Worm (Caenorhabditis elegans): ENCODE data around the gene F40G9.17.
A peak's percentile ranks its signal among the peaks of the same experiment; 100 is the strongest.

Gene F40G9.17

DNA sequence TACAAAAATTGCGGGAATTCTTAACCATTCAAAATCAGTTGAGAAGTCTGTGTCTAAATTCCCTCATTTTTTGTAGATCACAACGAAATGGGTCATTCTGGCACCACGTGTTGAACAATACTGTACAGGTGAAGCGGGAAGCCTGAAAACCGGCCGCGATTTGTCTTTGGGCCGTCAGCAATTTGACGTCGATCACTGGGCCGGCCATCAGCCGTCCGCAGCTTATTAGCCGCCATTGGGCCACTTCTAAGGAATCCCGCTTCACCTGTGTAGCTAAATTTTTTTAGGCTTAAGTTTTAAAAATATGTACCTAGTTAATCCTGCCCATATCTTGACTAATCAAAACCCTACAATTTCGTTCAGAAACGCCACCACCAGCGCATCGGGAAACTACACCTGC lies 34.6 kb upstream of the F40G9.17 start:
- TF ChIP-seq aly-2 (tag; optimal IDR thresholded peaks at IDR 0.05), result no peak

DNA sequence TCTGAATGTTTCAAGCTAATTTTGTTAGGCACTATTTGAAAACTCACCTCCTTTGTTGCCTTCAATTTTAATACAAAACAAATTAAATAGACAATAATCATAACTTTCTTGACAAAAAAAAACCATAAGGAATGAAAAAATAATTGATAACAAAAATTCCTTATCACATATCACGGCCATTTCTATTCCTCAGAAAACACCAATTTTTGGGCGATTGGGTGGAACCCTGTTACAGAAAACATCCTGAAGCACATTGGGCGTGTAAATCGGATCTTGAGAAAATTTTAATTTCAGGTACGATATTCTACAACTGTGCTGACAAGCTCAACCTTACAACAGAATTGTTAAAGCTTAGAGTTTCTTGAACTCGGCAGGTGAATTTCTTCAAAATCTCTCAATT lies 29.5 kb upstream of the F40G9.17 start, which contains the start of gene F40G9.8:
Gene F40G9.8 (minus strand): TSS at position 101 of the 400 bp plus-strand sequence.
- TF ChIP-seq ama-1 (optimal IDR thresholded peaks at IDR 0.05) (no peak), mab-5 (tag; optimal IDR thresholded peaks at IDR 0.05) (no peak), alr-1 (tag; optimal IDR thresholded peaks at IDR 0.05) (no peak), nhr-129 (tag; optimal IDR thresholded peaks at IDR 0.05) (no peak), dmd-4 (tag; optimal IDR thresholded peaks at IDR 0.05) (no peak), unc-55 (GFP tag; optimal IDR thresholded peaks at IDR 0.05) (no peak), egl-27 (tag; optimal IDR thresholded peaks at IDR 0.05) (no peak)

DNA sequence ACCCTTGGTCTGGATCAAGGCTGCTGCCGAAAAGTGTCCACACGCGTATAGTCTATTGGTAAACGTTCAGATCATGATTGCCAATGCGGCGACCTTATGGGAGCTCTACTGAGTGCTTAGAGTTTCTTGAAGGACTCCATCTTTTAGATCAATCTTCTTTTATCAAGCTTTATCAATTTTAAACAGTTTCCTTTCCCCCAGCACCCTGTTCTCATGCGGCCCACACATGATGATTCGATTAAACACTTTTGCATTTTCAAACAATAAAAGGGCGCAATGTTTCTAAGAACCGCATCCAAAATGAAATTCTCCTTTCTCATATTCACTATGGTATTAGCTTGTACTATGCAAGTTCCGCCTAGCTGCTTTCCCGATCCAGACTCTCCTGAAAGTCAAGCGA lies 28.9 kb upstream of the F40G9.17 start, which contains the start of gene F40G9.7:
Gene F40G9.7 (plus strand): TSS at position 301 of the 400 bp plus-strand sequence.
- TF ChIP-seq unc-39 (tag; optimal IDR thresholded peaks at IDR 0.05), result no peak

DNA sequence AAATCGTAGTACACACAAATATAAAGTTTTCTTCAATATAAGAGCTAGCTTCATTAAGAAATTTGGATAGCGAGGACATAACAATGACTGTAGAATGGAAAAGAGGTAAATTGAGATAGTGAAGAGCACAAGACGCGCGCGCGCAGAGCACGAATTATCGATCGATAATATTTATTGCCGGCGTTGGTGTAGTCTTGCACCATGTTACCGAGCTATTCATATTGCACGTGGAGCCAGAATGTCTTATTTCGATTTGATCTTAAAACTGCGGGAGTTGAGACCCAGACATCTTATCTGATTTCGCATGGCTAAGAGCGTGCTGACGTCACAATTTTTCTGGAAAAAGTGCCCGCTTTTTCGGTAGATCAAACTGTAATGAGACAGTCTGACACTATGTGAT lies 24.8 kb upstream of the F40G9.17 start, which contains the start of gene F40G9.18:
Gene F40G9.18 (minus strand): TSS at position 101 of the 400 bp plus-strand sequence.
- no peak for TF ChIP-seq gmeb-1 (tag; optimal IDR thresholded peaks at IDR 0.05)

DNA sequence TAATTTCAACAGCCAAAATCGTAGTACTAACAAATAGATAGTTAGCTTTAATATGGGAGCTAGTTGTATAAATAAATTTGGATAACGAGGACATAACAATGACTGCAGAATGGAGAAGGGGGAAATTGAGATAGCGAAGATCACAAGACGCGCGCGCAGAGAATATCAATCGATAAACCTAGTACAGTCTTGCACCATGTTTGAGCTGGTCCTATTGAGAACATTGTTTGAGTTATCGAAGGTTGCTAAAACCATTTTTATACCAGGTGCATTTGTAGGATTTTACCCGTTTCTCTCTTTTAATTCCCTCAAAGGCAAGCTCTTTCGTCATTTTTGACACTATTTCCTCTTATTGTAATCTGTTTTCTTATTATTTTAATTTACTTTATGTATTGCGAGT lies 22.6 kb upstream of the F40G9.17 start, which contains the start of the genes F40G9.9 and F40G9.12:
Gene F40G9.9 (minus strand): TSS at position 101 of the 400 bp plus-strand sequence.
Gene F40G9.12 (plus strand): TSS at position 231 of the 400 bp plus-strand sequence.
- TF ChIP-seq nhr-25 (tag; optimal IDR thresholded peaks at IDR 0.05) (no peak), egl-27 (tag; optimal IDR thresholded peaks at IDR 0.05) (no peak), ZK546.5 (tag; optimal IDR thresholded peaks at IDR 0.05) (no peak), nhr-10 (tag; optimal IDR thresholded peaks at IDR 0.05) (no peak)

DNA sequence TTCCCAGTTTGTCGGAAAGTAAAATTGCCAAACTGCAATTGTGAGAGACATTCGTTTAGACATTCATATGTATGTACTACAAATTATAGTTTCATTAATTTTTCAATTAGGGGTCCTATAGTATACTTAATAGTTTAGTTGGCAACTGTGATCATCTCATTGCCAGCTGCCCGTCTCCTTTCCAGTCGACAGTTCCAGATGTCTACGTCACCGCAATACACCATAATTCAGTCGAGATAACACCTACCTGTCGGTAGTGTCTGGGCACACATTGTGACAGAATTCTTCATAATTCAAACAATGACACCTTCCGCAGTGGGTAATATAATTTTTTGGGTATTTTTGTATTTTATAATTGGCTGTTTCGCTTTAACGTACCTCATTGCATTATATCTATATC lies 20.8 kb upstream of the F40G9.17 start, which contains the start of gene F40G9.19:
Gene F40G9.19 (plus strand): TSS at position 301 of the 400 bp plus-strand sequence.
- no peak for TF ChIP-seq peb-1 (tag; optimal IDR thresholded peaks at IDR 0.05)
- TF ChIP-seq lin-11 (tag; optimal IDR thresholded peaks at IDR 0.05), result no peak
- no peak for TF ChIP-seq fos-1 (tag; optimal IDR thresholded peaks at IDR 0.05)
- TF ChIP-seq ceh-82 (tag; optimal IDR thresholded peaks at IDR 0.05), result no peak
- TF ChIP-seq elt-1 (tag; optimal IDR thresholded peaks at IDR 0.05), result no peak
- TF ChIP-seq snpc-4 (tag; optimal IDR thresholded peaks at IDR 0.05), result no peak
- TF ChIP-seq blmp-1 (tag; optimal IDR thresholded peaks at IDR 0.05; ENCODE audit: insufficient read depth), result no peak
- no peak for TF ChIP-seq nhr-237 (tag; optimal IDR thresholded peaks at IDR 0.05)
- no peak for TF ChIP-seq nhr-21 (tag; optimal IDR thresholded peaks at IDR 0.05)
- TF ChIP-seq sma-9 (GFP tag; optimal IDR thresholded peaks at IDR 0.05), result no peak
- no peak for TF ChIP-seq sma-9 (tag; optimal IDR thresholded peaks at IDR 0.05)
- TF ChIP-seq skn-1 (tag; optimal IDR thresholded peaks at IDR 0.05), result no peak
- no peak for TF ChIP-seq lin-13 (GFP tag; optimal IDR thresholded peaks at IDR 0.05)
- no peak for TF ChIP-seq ama-1 (optimal IDR thresholded peaks at IDR 0.05)
- TF ChIP-seq ztf-1 (GFP tag; conservative IDR thresholded peaks at IDR 0.05), result no peak
- no peak for TF ChIP-seq egl-27 (tag; optimal IDR thresholded peaks at IDR 0.05)
- no peak for TF ChIP-seq mab-5 (tag; optimal IDR thresholded peaks at IDR 0.05)
- no peak for TF ChIP-seq unc-62 (GFP tag; optimal IDR thresholded peaks at IDR 0.05)

DNA sequence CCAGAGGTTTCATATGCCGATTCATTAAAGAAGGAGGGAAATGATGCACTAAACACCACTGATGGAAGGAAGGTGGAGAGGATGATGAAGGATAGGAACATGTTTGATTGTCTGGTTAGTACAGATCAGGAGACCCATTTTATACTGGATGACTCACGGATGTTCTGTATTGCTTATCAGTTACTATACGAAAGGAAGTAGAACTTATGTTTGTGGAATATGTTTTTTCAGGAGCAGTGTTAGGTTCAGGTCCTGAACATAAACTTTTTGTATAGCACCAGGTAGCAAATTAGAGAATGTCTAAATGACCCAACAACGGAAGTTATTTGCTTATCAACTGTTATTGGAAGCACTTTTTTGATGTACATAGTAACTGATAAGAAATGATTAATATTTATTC lies 18.5 kb upstream of the F40G9.17 start, which contains the start of gene clec-148:
Gene clec-148 (minus strand): TSS at position 101 of the 400 bp plus-strand sequence.
- TF ChIP-seq sma-3 (GFP tag; optimal IDR thresholded peaks at IDR 0.05) (no peak), fos-1 (tag; optimal IDR thresholded peaks at IDR 0.05) (peak; percentile 53)

DNA sequence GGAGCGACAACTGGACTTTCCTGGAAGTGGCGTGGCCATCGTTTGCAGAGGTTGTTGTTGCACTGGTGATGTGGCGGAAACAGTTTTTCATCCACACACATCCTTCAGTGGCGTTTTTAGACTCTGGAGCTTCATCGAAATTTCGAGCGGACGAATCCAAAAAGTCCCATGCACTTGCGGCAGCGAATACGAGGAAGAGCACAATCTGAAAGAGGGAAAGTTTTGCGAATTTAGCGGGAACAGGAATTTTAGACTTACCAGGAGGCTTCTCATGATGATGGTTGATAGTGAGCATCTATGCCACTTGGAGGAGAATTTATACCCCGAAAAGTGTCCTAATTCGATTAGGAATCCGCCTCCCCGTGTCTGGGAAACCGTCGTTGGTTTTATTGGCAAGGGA lies 16.5 kb upstream of the F40G9.17 start, which contains the start of gene F40G9.14:
Gene F40G9.14 (minus strand): TSS at position 101 of the 400 bp plus-strand sequence.
- TF ChIP-seq ZK546.5 (tag; optimal IDR thresholded peaks at IDR 0.05), result no peak
- TF ChIP-seq Y55F3AM.14 (GFP tag; optimal IDR thresholded peaks at IDR 0.05), result no peak
- TF ChIP-seq nhr-11 (tag; optimal IDR thresholded peaks at IDR 0.05), result no peak
- TF ChIP-seq nhr-237 (tag; optimal IDR thresholded peaks at IDR 0.05), result no peak
- TF ChIP-seq peb-1 (tag; optimal IDR thresholded peaks at IDR 0.05), result no peak
- no peak for TF ChIP-seq sma-3 (GFP tag; optimal IDR thresholded peaks at IDR 0.05)
- TF ChIP-seq egl-27 (tag; optimal IDR thresholded peaks at IDR 0.05), result no peak
- TF ChIP-seq skn-1 (tag; optimal IDR thresholded peaks at IDR 0.05), result no peak
- no peak for TF ChIP-seq crh-2 (tag; optimal IDR thresholded peaks at IDR 0.05)
- TF ChIP-seq ztf-4 (tag; optimal IDR thresholded peaks at IDR 0.05), result no peak
- TF ChIP-seq nhr-12 (tag; optimal IDR thresholded peaks at IDR 0.05), result no peak

Data from whole organism, L2 larva.